Worm (Caenorhabditis elegans) whole organism, L2 larva: Measurements from ENCODE around the gene T04A6.3.

Source experiments
- R02D3.7 ChIP-seq: fragments of 150-350 bp; optimal IDR thresholded peaks from 2 replicates; lab custom pipeline; 2014; ENCODE audit warnings: missing biosample characterization, missing genetic modification characterization
- ZK546.5 ChIP-seq: sonication (generic microtip); optimal IDR thresholded peaks from 2 replicates; lab custom pipeline; 2017; ENCODE audit warnings: missing biosample characterization, missing genetic modification characterization
- ama-1 ChIP-seq: fragments of 150-350 bp; optimal IDR thresholded peaks from 2 replicates; lab custom pipeline; 2018; ENCODE audit warnings: inconsistent platforms
- ceh-16 ChIP-seq: fragments of 150-350 bp; optimal IDR thresholded peaks from 2 replicates; lab custom pipeline; 2014; ENCODE audit warnings: missing biosample characterization, missing genetic modification characterization
- crh-2 ChIP-seq: sonication (generic microtip); optimal IDR thresholded peaks from 2 replicates; lab custom pipeline; 2017; ENCODE audit warnings: missing biosample characterization, missing genetic modification characterization
- dmd-4 ChIP-seq: sonication (generic microtip); optimal IDR thresholded peaks from 2 replicates; lab custom pipeline; 2017; ENCODE audit warnings: missing biosample characterization, missing genetic modification characterization
- egl-27 ChIP-seq: sonication (generic microtip); optimal IDR thresholded peaks from 3 replicates; lab custom pipeline; 2017; ENCODE audit warnings: missing biosample characterization, missing genetic modification reagents, missing genetic modification characterization
- elt-1 ChIP-seq: fragments of 150-350 bp; optimal IDR thresholded peaks from 2 replicates; lab custom pipeline; 2014; ENCODE audit warnings: missing biosample characterization, missing genetic modification characterization
- gmeb-1 ChIP-seq: fragments of 150-350 bp; optimal IDR thresholded peaks from 2 replicates; lab custom pipeline; 2014; ENCODE audit warnings: missing biosample characterization, missing genetic modification characterization
- lin-39 ChIP-seq: fragments of 150-350 bp; optimal IDR thresholded peaks from 2 replicates; lab custom pipeline; 2014; ENCODE audit warnings: missing biosample characterization, missing genetic modification reagents, missing genetic modification characterization
- lsy-2 ChIP-seq, 2 experiments: fragments of 150-350 bp in 1 of 2; sonication (generic microtip) in 1 of 2; optimal IDR thresholded peaks; 2 replicates each; lab custom pipeline; 2014 to 2017; ENCODE audit warnings: missing biosample characterization in 2 of 2, missing genetic modification characterization in 2 of 2
- mdl-1 ChIP-seq, 2 experiments: fragments of 150-350 bp in 1 of 2; sonication (generic microtip) in 1 of 2; optimal IDR thresholded peaks; 2 replicates each; lab custom pipeline; 2017; ENCODE audit warnings: missing biosample characterization in 2 of 2, missing genetic modification characterization in 2 of 2
- nhr-10 ChIP-seq: sonication (generic microtip); optimal IDR thresholded peaks from 2 replicates; lab custom pipeline; 2017; ENCODE audit warnings: missing biosample characterization, missing genetic modification characterization
- nhr-11 ChIP-seq: fragments of 150-350 bp; optimal IDR thresholded peaks from 2 replicates; lab custom pipeline; 2014; ENCODE audit warnings: missing biosample characterization, missing genetic modification characterization
- nhr-25 ChIP-seq: fragments of 150-350 bp; sonication (generic microtip); optimal IDR thresholded peaks from 3 replicates; lab custom pipeline; 2014; ENCODE audit warnings: missing biosample characterization, missing genetic modification characterization
- nhr-6 ChIP-seq: fragments of 150-350 bp; optimal IDR thresholded peaks from 2 replicates; lab custom pipeline; 2014; ENCODE audit warnings: missing biosample characterization, missing genetic modification characterization
- nhr-77 ChIP-seq: fragments of 150-350 bp; optimal IDR thresholded peaks from 2 replicates; lab custom pipeline; 2014; ENCODE audit warnings: missing biosample characterization, missing genetic modification characterization
- skn-1 ChIP-seq: sonication (generic microtip); optimal IDR thresholded peaks from 2 replicates; lab custom pipeline; 2017; ENCODE audit warnings: missing biosample characterization, missing genetic modification characterization
- sma-3 ChIP-seq: sonication (generic microtip); optimal IDR thresholded peaks from 2 replicates; lab custom pipeline; 2016; ENCODE audit warnings: missing genetic modification reagents, missing genetic modification characterization, missing compliant biosample characterization
- sma-9 ChIP-seq, 2 experiments: fragments of 150-350 bp in 1 of 2; sonication (generic microtip) in 1 of 2; optimal IDR thresholded peaks; 2 replicates each; lab custom pipeline; 2014 to 2016; ENCODE audit warnings: missing genetic modification characterization in 2 of 2, mild to moderate bottlenecking in 1 of 2, missing biosample characterization in 1 of 2, missing compliant biosample characterization in 1 of 2, missing genetic modification reagents in 1 of 2, moderate library complexity in 1 of 2
- snpc-4 ChIP-seq: fragments of 150-350 bp; optimal IDR thresholded peaks from 2 replicates; lab custom pipeline; 2014; ENCODE audit warnings: missing biosample characterization, missing genetic modification characterization
- unc-39 ChIP-seq: fragments of 150-350 bp; optimal IDR thresholded peaks from 2 replicates; lab custom pipeline; 2014; ENCODE audit warnings: missing biosample characterization, missing genetic modification characterization
- unc-55 ChIP-seq: fragments of 150-350 bp; sonication (generic microtip); optimal IDR thresholded peaks from 3 replicates; lab custom pipeline; 2014; ENCODE audit warnings: missing biosample characterization, missing genetic modification reagents, missing genetic modification characterization
- unc-62 ChIP-seq: fragments of 150-350 bp; optimal IDR thresholded peaks from 2 replicates; lab custom pipeline; 2014; ENCODE audit warnings: missing biosample characterization, missing genetic modification reagents, missing genetic modification characterization
- zag-1 ChIP-seq: fragments of 150-350 bp; optimal IDR thresholded peaks from 2 replicates; lab custom pipeline; 2014; ENCODE audit warnings: missing biosample characterization, missing genetic modification characterization
- ztf-11 ChIP-seq: sonication (generic microtip); optimal IDR thresholded peaks from 2 replicates; lab custom pipeline; 2017; ENCODE audit warnings: missing biosample characterization, missing genetic modification characterization
- ztf-4 ChIP-seq: fragments of 150-350 bp; optimal IDR thresholded peaks from 2 replicates; lab custom pipeline; 2014; ENCODE audit warnings: missing biosample characterization, missing genetic modification characterization

Gene T04A6.3

DNA sequence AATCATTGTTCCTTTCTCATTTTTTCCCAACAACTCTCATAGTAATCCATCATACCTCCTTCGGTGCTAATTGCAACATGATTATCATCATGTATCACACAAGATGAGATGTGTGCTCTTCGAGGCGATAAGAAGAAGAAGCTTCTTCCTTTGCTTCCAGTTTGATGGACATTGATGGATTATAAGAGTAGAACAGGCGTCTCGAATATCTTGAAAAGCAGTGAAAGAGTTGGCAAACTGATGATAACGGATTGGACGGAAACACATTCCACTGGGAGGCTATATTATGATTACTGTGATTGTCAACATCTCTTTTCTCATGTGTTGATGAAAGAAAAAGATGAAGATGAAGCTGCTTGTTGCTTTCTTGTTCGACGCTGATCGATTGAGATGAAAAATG lies 48.3 kb downstream of the T04A6.3 start (continued):
- TF ChIP-seq lin-39 (peak; percentile 52), crh-2 (tag; lab: Kevin White, UChicago) (no peak), nhr-10 (no peak), unc-55 (GFP tag; lab: Kevin White, UChicago) (peak; percentile 22), sma-3 (GFP tag; lab: Kevin White, UChicago) (no peak), ztf-4 (tag; lab: Kevin White, UChicago) (no peak), ztf-11 (no peak), skn-1 (tag; lab: Kevin White, UChicago) (no peak), gmeb-1 (no peak), nhr-77 (tag; lab: Kevin White, UChicago) (no peak), nhr-11 (tag; lab: Kevin White, UChicago) (no peak), ama-1 (no peak), mdl-1 (tag; optimal IDR thresholded peaks at IDR 0.05; lab: Kevin White, UChicago) (no peak), snpc-4 (tag; lab: Kevin White, UChicago) (no peak), nhr-25 (no peak)

DNA sequence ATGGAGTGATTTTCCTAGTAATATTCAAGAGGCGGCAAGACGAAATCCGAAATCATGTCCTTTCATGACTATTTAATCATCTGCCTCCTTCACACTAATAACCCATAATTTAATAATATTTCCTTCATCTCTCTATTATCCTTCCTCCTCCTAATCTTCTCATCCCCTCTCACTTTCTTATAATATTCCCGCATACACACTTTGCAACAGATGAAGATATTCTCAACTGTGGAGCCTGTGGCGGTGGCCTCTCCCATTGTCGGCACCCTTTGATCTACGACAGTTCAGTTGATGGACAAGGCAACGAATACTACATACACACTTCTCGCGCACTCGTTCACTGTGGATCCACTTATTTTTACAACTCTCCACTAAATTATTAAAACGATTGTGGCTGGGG lies 49.5 kb downstream of the T04A6.3 start:
- TF ChIP-seq elt-1 (no peak), dmd-4 (tag; lab: Kevin White, UChicago) (no peak), ceh-16 (tag; lab: Kevin White, UChicago) (no peak), unc-62 (no peak), lsy-2 (tag; optimal IDR thresholded peaks at IDR 0.05; lab: Kevin White, UChicago) (no peak), ZK546.5 (no peak), zag-1 (no peak), unc-39 (tag; lab: Kevin White, UChicago) (no peak), skn-1 (tag; lab: Kevin White, UChicago) (no peak), nhr-6 (tag; lab: Kevin White, UChicago) (no peak), ztf-4 (tag; lab: Kevin White, UChicago) (no peak)
- TF ChIP-seq, all 48 proteins: peak for 0

DNA sequence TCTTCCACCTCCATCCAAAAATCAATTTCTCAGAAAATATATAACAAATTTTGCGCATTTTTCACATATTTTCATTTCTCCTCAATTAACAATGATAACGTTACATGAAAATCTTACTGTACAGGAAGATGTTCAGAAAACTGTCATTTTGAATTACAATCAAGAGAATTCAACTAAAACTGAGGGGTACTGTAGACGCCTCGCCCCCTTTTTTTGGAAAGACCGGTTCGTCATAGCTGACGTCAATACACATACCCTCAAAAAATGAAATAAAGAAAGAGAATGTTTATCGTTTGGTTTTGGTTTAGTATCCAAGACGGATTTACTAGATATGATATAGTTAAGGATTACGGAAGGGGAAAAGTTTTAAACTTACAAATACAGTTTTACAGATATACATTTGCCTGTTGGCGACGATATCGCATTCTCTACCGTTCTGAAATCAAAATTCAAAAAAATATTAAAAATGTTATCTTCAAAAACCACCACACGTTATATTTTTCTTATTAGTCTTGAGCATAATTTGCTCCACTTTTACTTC lies 50.1 kb downstream of the T04A6.3 start:
- no peak for TF ChIP-seq gmeb-1
- TF ChIP-seq egl-27 (tag; lab: Kevin White, UChicago) = no peak
- peak in 1 of 2 experiments; percentile 71 for TF ChIP-seq lsy-2 (tag; optimal IDR thresholded peaks at IDR 0.05; lab: Kevin White, UChicago)
- peak; percentile 11 for TF ChIP-seq sma-9 (GFP tag; optimal IDR thresholded peaks at IDR 0.05; lab: Kevin White, UChicago)
- TF ChIP-seq sma-9 (tag; optimal IDR thresholded peaks at IDR 0.05; lab: Kevin White, UChicago) = no peak
- TF ChIP-seq R02D3.7 (tag; lab: Kevin White, UChicago) = no peak
- no peak for TF ChIP-seq nhr-25
- no peak for TF ChIP-seq snpc-4 (tag; lab: Kevin White, UChicago)
